Worm (Caenorhabditis elegans) whole organism, L4 larva: Measurements from ENCODE around the gene cey-4.

Source experiments
- F26F4.8 ChIP-seq: fragments of 200-800 bp; sonication (Bioruptor generic); conservative IDR thresholded peaks from 2 replicates; pipeline ENCODE4 v1.3.6; 2022; ENCODE audit warnings: missing genetic modification characterization, missing compliant biosample characterization
- F37D6.2 ChIP-seq: sonication (generic microtip); optimal IDR thresholded peaks from 2 replicates; lab custom pipeline; 2016; ENCODE audit warnings: mild to moderate bottlenecking, missing genetic modification characterization, missing compliant biosample characterization
- F44E2.7 ChIP-seq: fragments of 200-800 bp; sonication (Bioruptor generic); IDR thresholded peaks from 2 replicates; pipeline ENCODE4 v2.1.2; 2022; ENCODE audit warnings: missing genetic modification characterization, missing compliant biosample characterization
- T20F7.1 ChIP-seq: fragments of 200-800 bp; sonication (Bioruptor generic); optimal IDR thresholded peaks from 2 replicates; lab custom pipeline; 2018; ENCODE audit warnings: mild to moderate bottlenecking, missing genetic modification characterization, missing compliant biosample characterization
- T26A8.4 ChIP-seq: fragments of 200-800 bp; sonication (Bioruptor generic); IDR thresholded peaks from 2 replicates; pipeline ENCODE4 v1.3.6; 2022; ENCODE audit warnings: missing genetic modification characterization, missing compliant biosample characterization
- Y5F2A.4 ChIP-seq: fragments of 200-800 bp; sonication (Bioruptor generic); optimal IDR thresholded peaks from 2 replicates; lab custom pipeline; 2018; ENCODE audit warnings: mild to moderate bottlenecking, missing genetic modification characterization, missing compliant biosample characterization
- aha-1 ChIP-seq: fragments of 150-350 bp; peaks from one replicate; lab custom pipeline; 2014; ENCODE audit warnings: missing biosample characterization, missing genetic modification characterization
- attf-4 ChIP-seq: sonication (generic microtip); optimal IDR thresholded peaks from 3 replicates; lab custom pipeline; 2017; ENCODE audit warnings: missing biosample characterization, missing genetic modification characterization
- ceh-28 ChIP-seq: fragments of 150-350 bp; optimal IDR thresholded peaks from 2 replicates; lab custom pipeline; 2014; ENCODE audit warnings: missing biosample characterization, missing genetic modification reagents, missing genetic modification characterization
- ceh-32 ChIP-seq: sonication (generic microtip); optimal IDR thresholded peaks from 2 replicates; lab custom pipeline; 2016; ENCODE audit warnings: mild to moderate bottlenecking, missing genetic modification characterization, missing compliant biosample characterization; ENCODE audit not compliant: poor library complexity
- ceh-82 ChIP-seq: sonication (generic microtip); optimal IDR thresholded peaks from 2 replicates; lab custom pipeline; 2017; ENCODE audit warnings: missing biosample characterization, missing genetic modification characterization
- ces-1 ChIP-seq: fragments of 150-350 bp; sonication (generic microtip); optimal IDR thresholded peaks from 4 replicates; lab custom pipeline; 2014; ENCODE audit warnings: missing biosample characterization, missing genetic modification reagents, missing genetic modification characterization
- ctbp-1 ChIP-seq: fragments of 200-800 bp; sonication (Bioruptor generic); IDR thresholded peaks from 2 replicates; pipeline ENCODE4 v1.3.6; 2022; ENCODE audit warnings: missing genetic modification reagents, missing genetic modification characterization, missing compliant biosample characterization
- daf-12 ChIP-seq: fragments of 150-350 bp; optimal IDR thresholded peaks from 2 replicates; lab custom pipeline; 2014; ENCODE audit warnings: missing biosample characterization, missing genetic modification reagents, missing genetic modification characterization
- daf-16 ChIP-seq, 3 experiments: sonication (generic microtip); optimal IDR thresholded peaks; 2 replicates each; lab custom pipeline; 2016 to 2017; ENCODE audit warnings: missing genetic modification characterization in 3 of 3, missing genetic modification reagents in 3 of 3, mild to moderate bottlenecking in 2 of 3, missing compliant biosample characterization in 2 of 3, missing biosample characterization in 1 of 3, moderate library complexity in 1 of 3
- daf-19 ChIP-seq: fragments of 200-800 bp; sonication (Bioruptor generic); conservative IDR thresholded peaks from 2 replicates; pipeline ENCODE4 v1.3.6; 2022; ENCODE audit warnings: missing genetic modification characterization, missing compliant biosample characterization
- daf-8 ChIP-seq: fragments of 200-800 bp; sonication (Bioruptor generic); IDR thresholded peaks from 2 replicates; pipeline ENCODE4 v1.3.6; 2022; ENCODE audit warnings: missing genetic modification characterization, missing compliant biosample characterization
- dmd-8 ChIP-seq: fragments of 200-800 bp; sonication (Bioruptor generic); IDR thresholded peaks from 2 replicates; pipeline ENCODE4 v1.3.6; 2022; ENCODE audit warnings: missing genetic modification characterization, missing compliant biosample characterization
- egl-27 ChIP-seq: sonication (generic microtip); optimal IDR thresholded peaks from 3 replicates; lab custom pipeline; 2017; ENCODE audit warnings: missing biosample characterization, missing genetic modification reagents, missing genetic modification characterization
- fkh-10 ChIP-seq: fragments of 150-350 bp; optimal IDR thresholded peaks from 2 replicates; lab custom pipeline; 2014; ENCODE audit warnings: missing biosample characterization, missing genetic modification reagents, missing genetic modification characterization
- gei-8 ChIP-seq: fragments of 200-800 bp; sonication (Bioruptor generic); optimal IDR thresholded peaks from 2 replicates; lab custom pipeline; 2018; ENCODE audit warnings: mild to moderate bottlenecking, missing genetic modification characterization, missing compliant biosample characterization
- jun-1 ChIP-seq: fragments of 150-350 bp; optimal IDR thresholded peaks from 2 replicates; lab custom pipeline; 2014; ENCODE audit warnings: missing biosample characterization, missing genetic modification reagents, missing genetic modification characterization
- lim-7 ChIP-seq: fragments of 200-800 bp; sonication (Bioruptor generic); IDR thresholded peaks from 2 replicates; pipeline ENCODE4 v1.3.6; 2022; ENCODE audit warnings: missing genetic modification characterization, missing compliant biosample characterization
- lin-1 ChIP-seq: fragments of 200-800 bp; sonication (Bioruptor generic); IDR thresholded peaks from 2 replicates; pipeline ENCODE4 v1.3.6; 2022; ENCODE audit warnings: missing genetic modification reagents, missing genetic modification characterization, missing compliant biosample characterization
- lin-15B ChIP-seq: fragments of 150-350 bp; sonication (generic microtip); optimal IDR thresholded peaks from 3 replicates; lab custom pipeline; 2014; ENCODE audit warnings: missing biosample characterization, missing genetic modification characterization
- lin-29 ChIP-seq: fragments of 200-800 bp; sonication (Bioruptor generic); IDR thresholded peaks from 2 replicates; pipeline ENCODE4 v1.3.6; 2022; ENCODE audit warnings: missing genetic modification reagents, missing genetic modification characterization, missing compliant biosample characterization
- lin-39 ChIP-seq: fragments of 150-350 bp; optimal IDR thresholded peaks from 2 replicates; lab custom pipeline; 2014; ENCODE audit warnings: missing biosample characterization, missing genetic modification reagents, missing genetic modification characterization
- lsy-2 ChIP-seq, 2 experiments: fragments of 150-350 bp in 1 of 2; sonication (generic microtip) in 1 of 2; optimal IDR thresholded peaks; 2 replicates each; lab custom pipeline; 2014 to 2017; ENCODE audit warnings: missing biosample characterization in 2 of 2, missing genetic modification characterization in 2 of 2
- madf-5 ChIP-seq, 2 experiments: fragments of 200-800 bp; sonication (Bioruptor generic); IDR thresholded peaks; 2 replicates each; pipeline ENCODE4 v1.3.6; 2022; ENCODE audit warnings: missing compliant biosample characterization in 2 of 2, missing genetic modification characterization in 2 of 2
- mdt-29 ChIP-seq: fragments of 200-800 bp; sonication (Bioruptor generic); IDR thresholded peaks from 2 replicates; pipeline ENCODE4 v1.3.6; 2022; ENCODE audit warnings: missing genetic modification reagents, missing genetic modification characterization, missing compliant biosample characterization
- mep-1 ChIP-seq: fragments of 150-350 bp; sonication (generic microtip); optimal IDR thresholded peaks from 3 replicates; lab custom pipeline; 2014; ENCODE audit warnings: missing biosample characterization, missing genetic modification characterization
- mes-2 ChIP-seq: sonication (generic microtip); optimal IDR thresholded peaks from 2 replicates; lab custom pipeline; 2016; ENCODE audit warnings: missing genotype, mild to moderate bottlenecking, missing genetic modification characterization, missing compliant biosample characterization; ENCODE audit not compliant: poor library complexity, severe bottlenecking
- mxl-2 ChIP-seq: fragments of 200-800 bp; sonication (Bioruptor generic); conservative IDR thresholded peaks from 2 replicates; pipeline ENCODE4 v1.3.6; 2022; ENCODE audit warnings: missing genetic modification reagents, missing genetic modification characterization, missing compliant biosample characterization
- nhr-10 ChIP-seq: fragments of 150-350 bp; optimal IDR thresholded peaks from 2 replicates; lab custom pipeline; 2014; ENCODE audit warnings: missing biosample characterization, missing genetic modification characterization
- nhr-102 ChIP-seq: sonication (generic microtip); optimal IDR thresholded peaks from 2 replicates; lab custom pipeline; 2016; ENCODE audit warnings: mild to moderate bottlenecking, missing genetic modification characterization, moderate library complexity, missing compliant biosample characterization
- nhr-11 ChIP-seq: fragments of 150-350 bp; optimal IDR thresholded peaks from 2 replicates; lab custom pipeline; 2014; ENCODE audit warnings: missing biosample characterization, missing genetic modification characterization
- nhr-237 ChIP-seq: sonication (generic microtip); optimal IDR thresholded peaks from 2 replicates; lab custom pipeline; 2017; ENCODE audit warnings: missing biosample characterization, missing genetic modification characterization
- nhr-25 ChIP-seq: sonication (generic microtip); optimal IDR thresholded peaks from 2 replicates; lab custom pipeline; 2017; ENCODE audit warnings: missing genetic modification characterization, mild to moderate bottlenecking, missing compliant biosample characterization, antibody characterized with exemption, moderate library complexity, borderline replicate concordance; ENCODE audit not compliant: insufficient read depth
- nhr-42 ChIP-seq: fragments of 200-800 bp; sonication (Bioruptor generic); IDR thresholded peaks from 2 replicates; pipeline ENCODE4 v1.3.6; 2022; ENCODE audit warnings: missing genetic modification characterization, missing compliant biosample characterization
- nhr-48 ChIP-seq: sonication (generic microtip); optimal IDR thresholded peaks from 2 replicates; lab custom pipeline; 2016; ENCODE audit warnings: mild to moderate bottlenecking, missing genetic modification characterization, missing compliant biosample characterization
- php-3 ChIP-seq: fragments of 200-800 bp; sonication (Bioruptor generic); IDR thresholded peaks from 2 replicates; pipeline ENCODE4 v1.3.6; 2022; ENCODE audit warnings: missing genetic modification reagents, missing genetic modification characterization, missing compliant biosample characterization
- saeg-2 ChIP-seq: fragments of 200-800 bp; sonication (Bioruptor generic); IDR thresholded peaks from 2 replicates; pipeline ENCODE4 v1.3.6; 2022; ENCODE audit warnings: missing genetic modification reagents, missing genetic modification characterization, missing compliant biosample characterization
- sdz-12 ChIP-seq: fragments of 200-800 bp; sonication (Bioruptor generic); optimal IDR thresholded peaks from 2 replicates; lab custom pipeline; 2018; ENCODE audit warnings: mild to moderate bottlenecking, missing genetic modification characterization, missing compliant biosample characterization
- snpc-4 ChIP-seq: fragments of 150-350 bp; optimal IDR thresholded peaks from 2 replicates; lab custom pipeline; 2014; ENCODE audit warnings: missing biosample characterization, missing genetic modification characterization
- tra-1 ChIP-seq: fragments of 200-800 bp; sonication (Bioruptor generic); IDR thresholded peaks from 2 replicates; pipeline ENCODE4 v1.3.6; 2022; ENCODE audit warnings: missing genetic modification reagents, missing genetic modification characterization, missing compliant biosample characterization
- unc-130 ChIP-seq: sonication (generic microtip); optimal IDR thresholded peaks from 2 replicates; lab custom pipeline; 2016; ENCODE audit warnings: missing genetic modification reagents, missing genetic modification characterization, missing compliant biosample characterization
- unc-39 ChIP-seq: sonication (generic microtip); optimal IDR thresholded peaks from 2 replicates; lab custom pipeline; 2017; ENCODE audit warnings: missing biosample characterization, missing genetic modification characterization
- unc-62 ChIP-seq, 3 experiments: fragments of 150-350 bp in 1 of 3; sonication (generic microtip); optimal IDR thresholded peaks in 2 of 3; peaks in 1 of 3; 1 replicate in 1 of 3; 2 replicates in 2 of 3; lab custom pipeline; 2014 to 2017; ENCODE audit warnings: missing biosample characterization in 3 of 3, missing genetic modification characterization in 3 of 3, missing genetic modification reagents in 3 of 3, missing genotype in 1 of 3
- vab-7 ChIP-seq: fragments of 200-800 bp; sonication (Bioruptor generic); IDR thresholded peaks from 2 replicates; pipeline ENCODE4 v1.3.6; 2022; ENCODE audit warnings: missing genetic modification reagents, missing genetic modification characterization, missing compliant biosample characterization
- zag-1 ChIP-seq: fragments of 150-350 bp; optimal IDR thresholded peaks from 2 replicates; lab custom pipeline; 2014; ENCODE audit warnings: missing biosample characterization, missing genetic modification characterization
- ztf-7 ChIP-seq: fragments of 150-350 bp; optimal IDR thresholded peaks from 2 replicates; lab custom pipeline; 2014; ENCODE audit warnings: missing biosample characterization, missing genetic modification characterization

cey-4 gene

DNA sequence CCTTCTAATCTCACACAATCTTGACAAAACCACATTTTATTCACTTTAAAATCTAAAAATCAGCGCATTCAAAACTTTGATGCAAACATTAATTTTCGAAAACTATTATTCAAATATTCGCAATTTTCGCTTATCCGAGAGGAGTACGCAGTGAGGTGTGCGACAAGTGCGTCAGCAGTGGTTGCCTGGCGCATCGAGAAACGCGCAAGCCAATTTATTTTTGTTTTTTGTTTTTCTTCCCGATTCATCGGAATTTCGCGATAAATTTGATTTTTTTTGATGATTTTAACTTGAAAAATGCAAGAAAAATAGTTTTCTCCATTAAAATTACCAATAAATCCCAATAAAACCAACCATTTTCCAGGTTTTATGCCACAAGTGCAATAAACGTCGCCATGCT is 19.6 kb downstream of the cey-4 start, which contains the start of the genes fbxb-85 and hex-3 (continued):
- peak; percentile 94 for TF ChIP-seq mep-1 (tag; lab: Kevin White, UChicago)
- peak; percentile 60 for TF ChIP-seq lin-15B (tag; lab: Kevin White, UChicago)
- no peak for TF ChIP-seq dmd-8 (GFP tag; lab: Robert Waterston, UW)
- TF ChIP-seq nhr-237 (tag; lab: Kevin White, UChicago) = no peak
- TF ChIP-seq ceh-82 (tag; lab: Kevin White, UChicago) = no peak
- TF ChIP-seq daf-12 (tag; lab: Kevin White, UChicago) = no peak
- peak; percentile 83 for TF ChIP-seq saeg-2
- peak; percentile 80 for TF ChIP-seq ceh-32 (tag; lab: Kevin White, UChicago)
- peak; percentile 82 for TF ChIP-seq php-3 (GFP tag; lab: Robert Waterston, UW)
- TF ChIP-seq ceh-28 (tag; lab: Kevin White, UChicago) = no peak
- TF ChIP-seq unc-62 (GFP tag; optimal IDR thresholded peaks at IDR 0.05 in 1 of 2; lab: Kevin White, UChicago) = peak in 1 of 2 experiments; percentile 94
- no peak for TF ChIP-seq unc-62 (tag; optimal IDR thresholded peaks at IDR 0.05; lab: Kevin White, UChicago)
- peak; percentile 93 for TF ChIP-seq F37D6.2
- TF ChIP-seq nhr-10 = no peak
- TF ChIP-seq sdz-12 (GFP tag; lab: Kevin White, UChicago) = no peak
- TF ChIP-seq lin-1 (GFP tag; lab: Robert Waterston, UW) = peak; percentile 60
- TF ChIP-seq daf-19 (GFP tag; lab: Robert Waterston, UW) = peak; percentile 82
- peak; percentile 64 for TF ChIP-seq zag-1 (tag; lab: Kevin White, UChicago)
- TF ChIP-seq unc-130 (GFP tag; lab: Kevin White, UChicago) = peak; percentile 67
- TF ChIP-seq gei-8 = no peak
- TF ChIP-seq nhr-48 (tag; lab: Kevin White, UChicago) = peak; percentile 75
- 0 out of 4 replicates have a peak, but pooled peaks of 1 of the 2 experiments have one; percentile 38 for TF ChIP-seq madf-5 (GFP tag; IDR thresholded peaks at IDR 0.05; lab: Robert Waterston, UW)
- TF ChIP-seq vab-7 (GFP tag; lab: Robert Waterston, UW) = peak; percentile 60; the same call in 1 of the 2 replicates
- no peak for TF ChIP-seq attf-4
- no peak for TF ChIP-seq snpc-4
- peak; percentile 95 for TF ChIP-seq nhr-102
- TF ChIP-seq egl-27 = no peak
- TF ChIP-seq lsy-2 (tag; optimal IDR thresholded peaks at IDR 0.05; lab: Kevin White, UChicago) = peak; percentile 56 to 96
- no peak for TF ChIP-seq lin-39
- TF ChIP-seq mdt-29 (GFP tag; lab: Robert Waterston, UW) = peak; percentile 70
- peak; percentile 93 for TF ChIP-seq nhr-42 (GFP tag; lab: Robert Waterston, UW)
- peak; percentile 12 to 89 for TF ChIP-seq daf-16 (GFP tag; optimal IDR thresholded peaks at IDR 0.05; lab: Kevin White, UChicago)
- TF ChIP-seq daf-16 (tag; optimal IDR thresholded peaks at IDR 0.05; lab: Kevin White, UChicago) = peak; percentile 86
- peak; percentile 89 for TF ChIP-seq fkh-10 (GFP tag; lab: Kevin White, UChicago)
- TF ChIP-seq aha-1 = peak; percentile 89
- no peak for TF ChIP-seq daf-8 (GFP tag; lab: Robert Waterston, UW)
- TF ChIP-seq Y5F2A.4 (GFP tag; lab: Kevin White, UChicago) = peak; percentile 47
- TF ChIP-seq F44E2.7 (GFP tag; lab: Robert Waterston, UW) = no peak
- peak; percentile 91 for TF ChIP-seq ztf-7 (tag; lab: Kevin White, UChicago)
- peak; percentile 88 for TF ChIP-seq jun-1
- peak; percentile 82 for TF ChIP-seq T20F7.1 (GFP tag; lab: Kevin White, UChicago)
- TF ChIP-seq unc-39 = no peak
- TF ChIP-seq F26F4.8 (GFP tag; lab: Robert Waterston, UW) = no peak
- TF ChIP-seq lim-7 (GFP tag; lab: Robert Waterston, UW) = no peak
- peak; percentile 68 for TF ChIP-seq nhr-25
- peak; percentile 57 for TF ChIP-seq ces-1 (GFP tag; lab: Kevin White, UChicago)
- peak; percentile 95 for TF ChIP-seq T26A8.4 (GFP tag; lab: Robert Waterston, UW)
- no peak for TF ChIP-seq mxl-2
- peak; percentile 47; the same call in 1 of the 2 replicates for TF ChIP-seq tra-1 (GFP tag; lab: Robert Waterston, UW)
- peak; percentile 77 for TF ChIP-seq lin-29 (GFP tag; lab: Robert Waterston, UW)
- peak; percentile 73 for TF ChIP-seq nhr-11 (tag; lab: Kevin White, UChicago)
- TF ChIP-seq mes-2 = peak; percentile 95
- peak; percentile 84 for TF ChIP-seq ctbp-1 (GFP tag; lab: Robert Waterston, UW)
